Fruit fly (Drosophila melanogaster): ENCODE results near the gene CG42371.

Gene CG42371

dm6 chr2L:2220573-2221332, 3.7 kb upstream of the CG42371 start, which contains the start of gene papi (continued):
- no peak for TF ChIP-seq CG8290 (GFP tag; optimal IDR thresholded peaks at IDR 0.05)
- peak in 1 of 2 experiments; percentile 34 for TF ChIP-seq CG8290 (tag; optimal IDR thresholded peaks at IDR 0.05)
- no peak for TF ChIP-seq z (GFP tag; IDR thresholded peaks at IDR 0.05)
- TF ChIP-seq CG10431 (GFP tag; optimal IDR thresholded peaks at IDR 0.05), result peak; percentile 22
- TF ChIP-seq Lhr (GFP tag; optimal IDR thresholded peaks at IDR 0.05), result no peak
- no peak for TF ChIP-seq ttk (GFP tag; IDR thresholded peaks at IDR 0.05)
- no peak for TF ChIP-seq Lim3 (GFP tag; IDR thresholded peaks at IDR 0.05)
- TF ChIP-seq E2f2 (GFP tag; IDR thresholded peaks at IDR 0.05), result peak; percentile 31; the same call in 1 of the 2 replicates
- TF ChIP-seq CG6854 (GFP tag; optimal IDR thresholded peaks at IDR 0.05), result peak; percentile 16
- TF ChIP-seq hb (GFP tag; IDR thresholded peaks at IDR 0.05; ENCODE audit: partially characterized antibody), result no peak
- no peak for TF ChIP-seq esg (GFP tag; conservative IDR thresholded peaks at IDR 0.05)
- no peak for TF ChIP-seq Nf-YA (GFP tag; IDR thresholded peaks at IDR 0.05)
- TF ChIP-seq CG7987 (GFP tag; optimal IDR thresholded peaks at IDR 0.05), result peak; percentile 38
- no peak for TF ChIP-seq gce (GFP tag; IDR thresholded peaks at IDR 0.05)
- TF ChIP-seq twi (tag; optimal IDR thresholded peaks at IDR 0.05), result no peak
- peak; percentile 8; the same call in 1 of the 2 replicates for TF ChIP-seq Rfx (GFP tag; IDR thresholded peaks at IDR 0.05)
- peak; percentile 66 for TF ChIP-seq sqz (GFP tag; optimal IDR thresholded peaks at IDR 0.05)
- TF ChIP-seq CG34422 (GFP tag; IDR thresholded peaks at IDR 0.05), result peak; percentile 61; the same call in 2 of the 3 replicates
- peak; percentile 31 for TF ChIP-seq gro (GFP tag; optimal IDR thresholded peaks at IDR 0.05)
- TF ChIP-seq exex (tag; optimal IDR thresholded peaks at IDR 0.05), result peak; percentile 57
- TF ChIP-seq Elba2 (GFP tag; optimal IDR thresholded peaks at IDR 0.05), result peak; percentile 78
- TF ChIP-seq CG7963 (GFP tag; IDR thresholded peaks at IDR 0.05; ENCODE audit: partially characterized antibody), result no peak
- TF ChIP-seq CG10147 (GFP tag; optimal IDR thresholded peaks at IDR 0.05), result peak; percentile 32
- TF ChIP-seq Dp (GFP tag; optimal IDR thresholded peaks at IDR 0.05), result peak; percentile 27
- no peak for TF ChIP-seq slbo (GFP tag; IDR thresholded peaks at IDR 0.05)
- TF ChIP-seq Atf-2 (GFP tag; optimal IDR thresholded peaks at IDR 0.05), result no peak
- no peak for TF ChIP-seq Fer1 (GFP tag; optimal IDR thresholded peaks at IDR 0.05)
- TF ChIP-seq nerfin-1 (tag; optimal IDR thresholded peaks at IDR 0.05), result peak; percentile 90
- TF ChIP-seq CHES-1-like (GFP tag; optimal IDR thresholded peaks at IDR 0.05), result peak; percentile 27
- TF ChIP-seq zf30C (GFP tag; optimal IDR thresholded peaks at IDR 0.05), result no peak
- no peak for TF ChIP-seq croc (GFP tag; conservative IDR thresholded peaks at IDR 0.05)
- TF ChIP-seq sima (GFP tag; optimal IDR thresholded peaks at IDR 0.05), result no peak
- 0 out of 3 replicates have a peak, but pooled peaks have one; percentile 38 for TF ChIP-seq Opbp (GFP tag; IDR thresholded peaks at IDR 0.05; ENCODE audit: partially characterized antibody)
- peak; percentile 68 for TF ChIP-seq CG14710 (tag; optimal IDR thresholded peaks at IDR 0.05)
- no peak for TF ChIP-seq CG12104 (GFP tag; optimal IDR thresholded peaks at IDR 0.05)
- TF ChIP-seq CG32532 (GFP tag; IDR thresholded peaks at IDR 0.05), result no peak
- no peak for TF ChIP-seq ci (GFP tag; IDR thresholded peaks at IDR 0.05)
- no peak for TF ChIP-seq nmo (GFP tag; optimal IDR thresholded peaks at IDR 0.05)
- peak; percentile 36 for TF ChIP-seq Med (GFP tag)
- TF ChIP-seq D (optimal IDR thresholded peaks at IDR 0.05), result no peak
- TF ChIP-seq D (GFP tag; optimal IDR thresholded peaks at IDR 0.05), result no peak
- no peak for TF ChIP-seq az2 (GFP tag; optimal IDR thresholded peaks at IDR 0.05)
- no peak for TF ChIP-seq Hmx (GFP tag; optimal IDR thresholded peaks at IDR 0.05)
- TF ChIP-seq CG16863 (GFP tag; optimal IDR thresholded peaks at IDR 0.05), result no peak
- no peak for TF ChIP-seq en (GFP tag; optimal IDR thresholded peaks at IDR 0.05)
- no peak for TF ChIP-seq CG10274 (GFP tag; optimal IDR thresholded peaks at IDR 0.05)
- TF ChIP-seq hkb (optimal IDR thresholded peaks at IDR 0.05), result no peak
- peak; percentile 9; the same call in 1 of the 2 replicates for TF ChIP-seq hkb (GFP tag; IDR thresholded peaks at IDR 0.05)
- TF ChIP-seq CG1832 (GFP tag; optimal IDR thresholded peaks at IDR 0.05), result no peak
- TF ChIP-seq Side (GFP tag; optimal IDR thresholded peaks at IDR 0.05), result peak; percentile 23
- TF ChIP-seq hth (optimal IDR thresholded peaks at IDR 0.05), result no peak

Data from whole organism, embryonic.